Fruit fly (Drosophila melanogaster) whole organism, pupa: ENCODE data around the gene mRpS30.
"Not testable (repeated sequence)": the region's sequence is repeated elsewhere in the genome, so short reads cannot be mapped to it uniquely, and the experiment has no call there.

ENCODE experiments used
- CG10348 ChIP-seq: fragments of 200-800 bp; sonication (Bioruptor generic); IDR thresholded peaks from 2 replicates; pipeline ENCODE4 v1.3.6; 2022; ENCODE audit warnings: missing biosample characterization, missing genetic modification characterization
- Pif1B ChIP-seq: fragments of 200-800 bp; sonication (Bioruptor generic); optimal IDR thresholded peaks from 3 replicates; lab custom pipeline; 2016; ENCODE audit warnings: missing biosample characterization, missing genetic modification characterization

dm6 chrX:15795951-15796443 lies 10.2 kb downstream of the mRpS30 start, which contains the start of gene sordd1:
- TF ChIP-seq CG10348 (GFP tag; lab: Robert Waterston, UW); Pif1B (GFP tag; lab: Kevin White, UChicago): not testable (repeated sequence)
